Worm (Caenorhabditis elegans): Measurements from ENCODE around the gene B0361.4.

The B0361.4 gene

ce11 chrIII:7221103-7221502 lies 37.7 kb upstream of the B0361.4 start (continued):
- TF ChIP-seq nhr-80 (tag; optimal IDR thresholded peaks at IDR 0.05), result no peak
- no peak for TF ChIP-seq nhr-120 (GFP tag; IDR thresholded peaks at IDR 0.05)
- no peak for TF ChIP-seq T07F8.4 (tag; optimal IDR thresholded peaks at IDR 0.05)
- TF ChIP-seq dpff-1 (tag; optimal IDR thresholded peaks at IDR 0.05), result no peak
- peak; percentile 22 for TF ChIP-seq snpc-3.4 (tag; optimal IDR thresholded peaks at IDR 0.05)
- no peak for TF ChIP-seq die-1 (tag; optimal IDR thresholded peaks at IDR 0.05)
- no peak for TF ChIP-seq mel-28 (tag; optimal IDR thresholded peaks at IDR 0.05; ENCODE audit: borderline replicate concordance)
- no peak for TF ChIP-seq zim-3 (tag; optimal IDR thresholded peaks at IDR 0.05)
- TF ChIP-seq F49E8.2 (tag; optimal IDR thresholded peaks at IDR 0.05; ENCODE audit: insufficient read depth), result no peak
- peak; percentile 28 for TF ChIP-seq madf-8 (GFP tag; conservative IDR thresholded peaks at IDR 0.05)
- peak; percentile 77 for TF ChIP-seq him-1 (tag; optimal IDR thresholded peaks at IDR 0.05)
- peak; percentile 35 for TF ChIP-seq xnd-1 (tag; optimal IDR thresholded peaks at IDR 0.05)
- TF ChIP-seq hmg-20 (GFP tag; IDR thresholded peaks at IDR 0.05), result no peak
- TF ChIP-seq rpc-1 (optimal IDR thresholded peaks at IDR 0.05), result no peak
- no peak for TF ChIP-seq rpc-1 (tag; optimal IDR thresholded peaks at IDR 0.05)
- no peak for TF ChIP-seq ceh-100 (GFP tag; IDR thresholded peaks at IDR 0.05)
- TF ChIP-seq hlh-26 (GFP tag; conservative IDR thresholded peaks at IDR 0.05), result no peak
- TF ChIP-seq dpl-1 (GFP tag; optimal IDR thresholded peaks at IDR 0.05), result no peak
- no peak for TF ChIP-seq ceh-79 (tag; optimal IDR thresholded peaks at IDR 0.05)
- no peak for TF ChIP-seq F57A8.1 (GFP tag; optimal IDR thresholded peaks at IDR 0.05)
- TF ChIP-seq fkh-3 (tag; optimal IDR thresholded peaks at IDR 0.05), result no peak
- peak; percentile 90 for TF ChIP-seq lsl-1 (GFP tag; optimal IDR thresholded peaks at IDR 0.05)
- TF ChIP-seq B0019.2 (GFP tag; conservative IDR thresholded peaks at IDR 0.05), result no peak
- TF ChIP-seq F33H1.4 (GFP tag; IDR thresholded peaks at IDR 0.05), result peak; percentile 64; the same call in 1 of the 2 replicates

- TF ChIP-seq rpc-1 (optimal IDR thresholded peaks at IDR 0.05), result no peak
- no peak for TF ChIP-seq rpc-1 (tag; optimal IDR thresholded peaks at IDR 0.05)
- no peak for TF ChIP-seq unc-62 (GFP tag; optimal IDR thresholded peaks at IDR 0.05)
- TF ChIP-seq nhr-90 (tag; optimal IDR thresholded peaks at IDR 0.05), result no peak
- no peak for TF ChIP-seq nhr-120 (GFP tag; IDR thresholded peaks at IDR 0.05)
- TF ChIP-seq ceh-40 (GFP tag; IDR thresholded peaks at IDR 0.05), result no peak
- no peak for TF ChIP-seq hmg-1.2 (GFP tag; IDR thresholded peaks at IDR 0.05)
- TF ChIP-seq F33H1.4 (GFP tag; IDR thresholded peaks at IDR 0.05), result no peak
- TF ChIP-seq pha-4 (tag; optimal IDR thresholded peaks at IDR 0.05), result no peak
- TF ChIP-seq dpl-1 (GFP tag; optimal IDR thresholded peaks at IDR 0.05), result no peak
- TF ChIP-seq sdz-38 (tag; optimal IDR thresholded peaks at IDR 0.05), result no peak
- no peak for TF ChIP-seq die-1 (tag; optimal IDR thresholded peaks at IDR 0.05)
- TF ChIP-seq lsy-27 (tag; optimal IDR thresholded peaks at IDR 0.05; ENCODE audit: borderline replicate concordance, insufficient read depth), result no peak
- no peak for TF ChIP-seq attf-5 (GFP tag; optimal IDR thresholded peaks at IDR 0.05)
Measured at ce11 chrIII:7223029-7223428, 35.8 kb upstream of the B0361.4 start, which contains the start of gene der-2. Gene der-2, minus strand, starts transcription at chrIII:7223129.

- TF ChIP-seq snpc-1.1 (tag; optimal IDR thresholded peaks at IDR 0.05; ENCODE audit: insufficient read depth) (no peak), unc-62 (GFP tag; optimal IDR thresholded peaks at IDR 0.05) (no peak), gei-17 (GFP tag; optimal IDR thresholded peaks at IDR 0.05) (no peak), efl-1 (GFP tag; optimal IDR thresholded peaks at IDR 0.05) (no peak), pha-4 (tag; optimal IDR thresholded peaks at IDR 0.05) (no peak), lag-1 (GFP tag; IDR thresholded peaks at IDR 0.05) (no peak), chd-7 (tag; optimal IDR thresholded peaks at IDR 0.05) (no peak), ccch-3 (GFP tag; optimal IDR thresholded peaks at IDR 0.05) (no peak), attf-3 (GFP tag; conservative IDR thresholded peaks at IDR 0.05) (no peak), rec-8 (tag; optimal IDR thresholded peaks at IDR 0.05) (no peak), madf-10 (tag; optimal IDR thresholded peaks at IDR 0.05) (no peak), ztf-25 (GFP tag; IDR thresholded peaks at IDR 0.05) (no peak), F57A8.1 (GFP tag; optimal IDR thresholded peaks at IDR 0.05) (no peak), ets-4 (GFP tag; optimal IDR thresholded peaks at IDR 0.05) (no peak), F33H1.4 (GFP tag; IDR thresholded peaks at IDR 0.05) (no peak), Y67H2A.10 (GFP tag; conservative IDR thresholded peaks at IDR 0.05) (no peak), T07F8.4 (tag; optimal IDR thresholded peaks at IDR 0.05) (no peak), B0336.3 (GFP tag; IDR thresholded peaks at IDR 0.05) (no peak)
Measured at ce11 chrIII:7226607-7227006, 32.2 kb upstream of the B0361.4 start, which contains the start of gene hsp-75. Gene hsp-75, minus strand, starts transcription at chrIII:7226707.

All from whole organism, young adult.